Worm (Caenorhabditis elegans): Measurements from ENCODE around the gene clec-141.
A peak's percentile ranks its signal among the peaks of the same experiment; 100 is the strongest.

The clec-141 gene

DNA sequence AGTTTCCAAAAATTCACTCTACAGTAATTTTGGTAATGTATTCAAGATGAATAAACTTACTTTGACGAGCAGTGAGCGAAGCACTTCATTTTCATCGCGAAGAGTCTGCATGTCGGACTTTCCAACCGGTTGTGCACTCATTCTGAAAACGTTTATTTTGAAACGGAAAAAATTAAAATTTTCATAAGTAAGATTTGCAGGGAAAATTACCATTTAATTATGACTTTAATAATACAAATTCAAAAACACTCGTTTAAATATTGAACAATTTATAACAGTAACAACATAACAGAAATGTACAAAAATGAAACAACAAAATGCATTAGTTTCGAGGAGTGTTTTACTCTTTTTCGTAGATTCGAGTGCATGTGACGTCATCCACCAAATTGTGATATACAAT is 5.0 kb upstream of the clec-141 start, which contains the start of the genes EEED8.13 and EEED8.18:
TSS of gene EEED8.13 (minus strand) at position 101 of the 400 bp plus-strand sequence.
TSS of gene EEED8.18 (minus strand) at position 144 of the 400 bp plus-strand sequence.
- TF ChIP-seq sea-1 (GFP tag; conservative IDR thresholded peaks at IDR 0.05) (no peak), pes-1 (GFP tag; IDR thresholded peaks at IDR 0.05) (no peak), tbx-11 (GFP tag; IDR thresholded peaks at IDR 0.05) (no peak), ama-1 (optimal IDR thresholded peaks at IDR 0.05) (no peak), tra-4 (tag; optimal IDR thresholded peaks at IDR 0.05) (no peak), aly-1 (tag; optimal IDR thresholded peaks at IDR 0.05) (no peak), flt-1 (GFP tag; IDR thresholded peaks at IDR 0.05) (no peak), B0310.2 (tag; optimal IDR thresholded peaks at IDR 0.05) (no peak), hnd-1 (tag; optimal IDR thresholded peaks at IDR 0.05) (no peak), F13C5.2 (tag; optimal IDR thresholded peaks at IDR 0.05) (no peak), scrt-1 (GFP tag; IDR thresholded peaks at IDR 0.05) (no peak), tbx-37 (GFP tag; conservative IDR thresholded peaks at IDR 0.05) (no peak), ets-7 (tag; optimal IDR thresholded peaks at IDR 0.05) (no peak), hmbx-1 (tag; optimal IDR thresholded peaks at IDR 0.05) (no peak), ceh-13 (GFP tag; optimal IDR thresholded peaks at IDR 0.05) (no peak), ceh-36 (tag; optimal IDR thresholded peaks at IDR 0.05) (no peak), hmg-4 (GFP tag; optimal IDR thresholded peaks at IDR 0.05) (no peak)

DNA sequence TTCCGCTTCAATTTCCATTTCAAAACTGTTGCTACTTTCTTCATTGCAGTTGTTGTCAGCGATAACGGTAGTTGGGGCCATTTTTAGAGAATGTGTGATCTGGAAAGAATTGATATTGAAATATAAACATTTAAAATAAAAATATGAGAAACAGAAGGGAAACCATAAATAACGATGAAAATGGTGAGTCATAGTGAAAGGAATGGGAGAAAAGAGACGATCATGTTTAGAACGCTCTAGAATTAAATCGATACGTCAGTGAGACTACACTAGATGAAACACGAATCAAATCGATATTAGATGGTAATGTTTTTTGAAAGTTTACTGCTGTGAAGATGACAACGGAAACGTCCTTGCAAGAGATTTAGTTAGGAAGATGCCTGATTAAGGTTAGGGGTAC is 1.5 kb upstream of the clec-141 start, which contains the start of the genes EEED8.12 and EEED8.4:
TSS of gene EEED8.12 (minus strand) at position 101 of the 400 bp plus-strand sequence.
TSS of gene EEED8.4 (plus strand) at position 396 of the 400 bp plus-strand sequence.
- TF ChIP-seq tbx-37 (GFP tag; conservative IDR thresholded peaks at IDR 0.05) (no peak), pes-1 (GFP tag; IDR thresholded peaks at IDR 0.05) (no peak), aly-1 (tag; optimal IDR thresholded peaks at IDR 0.05) (no peak)

DNA sequence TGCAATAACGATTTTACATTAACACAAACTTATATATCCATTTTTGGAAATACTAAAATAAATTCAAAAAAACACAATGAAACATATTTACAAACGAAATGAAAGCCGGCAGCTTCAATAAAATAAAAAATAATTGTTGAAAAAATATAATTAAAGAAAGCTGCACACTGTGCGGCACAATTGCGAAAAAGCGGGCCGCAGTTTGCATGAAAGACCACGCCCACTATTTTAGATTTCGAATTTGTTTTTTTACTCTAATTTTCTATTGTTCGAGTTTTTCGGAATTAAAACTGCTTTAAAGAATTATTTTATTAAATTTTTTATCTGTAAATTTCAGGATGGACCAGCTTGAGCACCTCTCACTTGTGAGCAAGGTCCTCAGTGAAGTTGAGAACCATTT is 8.2 kb downstream of the clec-141 start, which contains the start of gene mog-5:
TSS of gene mog-5 (plus strand) at position 338 of the 400 bp plus-strand sequence.
- TF ChIP-seq ets-7 (tag; optimal IDR thresholded peaks at IDR 0.05) (no peak), tbx-11 (GFP tag; IDR thresholded peaks at IDR 0.05) (peak; percentile 65; the same call in 1 of the 2 replicates), F13C5.2 (tag; optimal IDR thresholded peaks at IDR 0.05) (peak; percentile 83), tra-4 (tag; optimal IDR thresholded peaks at IDR 0.05) (no peak), ceh-13 (GFP tag; optimal IDR thresholded peaks at IDR 0.05) (peak; percentile 9), flt-1 (GFP tag; IDR thresholded peaks at IDR 0.05) (peak; percentile 65), scrt-1 (GFP tag; IDR thresholded peaks at IDR 0.05) (0 out of 2 replicates have a peak, but pooled peaks have one; percentile 46), sea-1 (GFP tag; conservative IDR thresholded peaks at IDR 0.05) (0 out of 2 replicates have a peak, but pooled peaks have one; percentile 55)

DNA sequence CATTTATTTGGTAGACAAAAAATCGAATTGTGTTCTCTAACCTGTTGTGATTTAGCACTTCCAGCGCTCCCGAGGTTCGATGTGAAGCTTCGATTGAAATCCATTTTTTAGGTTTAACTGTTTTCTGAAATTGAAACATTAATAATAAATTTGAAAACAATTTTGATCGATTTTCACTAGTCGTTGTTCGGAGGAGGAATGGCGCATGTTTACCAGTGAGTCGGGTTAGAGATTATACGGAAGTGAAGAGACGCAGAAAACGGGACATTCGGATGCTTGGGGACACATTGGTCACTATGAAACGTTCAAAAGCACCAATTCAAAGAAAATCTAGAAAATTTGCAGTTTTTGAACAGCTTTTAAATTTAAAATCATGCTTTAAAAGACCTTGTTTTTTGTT is 8.7 kb downstream of the clec-141 start, which contains the start of gene fbxl-3:
TSS of gene fbxl-3 (minus strand) at position 124 of the 400 bp plus-strand sequence.
- TF ChIP-seq B0310.2 (tag; optimal IDR thresholded peaks at IDR 0.05), result no peak
- TF ChIP-seq ets-7 (tag; optimal IDR thresholded peaks at IDR 0.05), result no peak
- TF ChIP-seq aly-1 (tag; optimal IDR thresholded peaks at IDR 0.05), result no peak
- TF ChIP-seq flt-1 (GFP tag; IDR thresholded peaks at IDR 0.05), result no peak
- no peak for TF ChIP-seq hmbx-1 (tag; optimal IDR thresholded peaks at IDR 0.05)
- TF ChIP-seq tbx-11 (GFP tag; IDR thresholded peaks at IDR 0.05), result no peak
- no peak for TF ChIP-seq hmg-4 (GFP tag; optimal IDR thresholded peaks at IDR 0.05)
- no peak for TF ChIP-seq sea-1 (GFP tag; conservative IDR thresholded peaks at IDR 0.05)
- TF ChIP-seq ama-1 (optimal IDR thresholded peaks at IDR 0.05), result no peak
- TF ChIP-seq pes-1 (GFP tag; IDR thresholded peaks at IDR 0.05), result no peak
- no peak for TF ChIP-seq ceh-36 (tag; optimal IDR thresholded peaks at IDR 0.05)
- TF ChIP-seq tbx-37 (GFP tag; conservative IDR thresholded peaks at IDR 0.05), result no peak
- TF ChIP-seq ceh-13 (GFP tag; optimal IDR thresholded peaks at IDR 0.05), result no peak
- TF ChIP-seq scrt-1 (GFP tag; IDR thresholded peaks at IDR 0.05), result no peak
- no peak for TF ChIP-seq hnd-1 (tag; optimal IDR thresholded peaks at IDR 0.05)

DNA sequence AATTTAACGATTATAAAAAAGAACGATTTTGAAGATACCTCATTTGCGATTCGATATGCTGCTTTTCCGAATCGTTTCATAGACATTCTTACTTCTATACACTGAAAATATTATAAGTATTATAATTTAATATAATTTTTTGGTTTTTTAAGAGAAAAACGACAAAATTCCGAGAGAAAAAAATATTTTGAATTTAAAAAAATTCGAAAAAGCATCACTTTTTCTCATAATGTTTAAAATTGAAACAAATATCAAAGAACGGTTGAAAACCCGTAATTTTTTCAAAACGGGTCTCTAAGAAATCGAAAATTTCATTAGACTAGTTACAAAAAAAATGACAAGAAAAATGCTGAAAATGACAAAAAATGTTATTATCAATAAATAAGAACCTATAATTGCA is 11.9 kb downstream of the clec-141 start, which contains the start of gene pink-1:
TSS of gene pink-1 (minus strand) at position 101 of the 400 bp plus-strand sequence.
- TF ChIP-seq flt-1 (GFP tag; IDR thresholded peaks at IDR 0.05) (no peak), hnd-1 (tag; optimal IDR thresholded peaks at IDR 0.05) (no peak), F13C5.2 (tag; optimal IDR thresholded peaks at IDR 0.05) (no peak), hmbx-1 (tag; optimal IDR thresholded peaks at IDR 0.05) (no peak), aly-1 (tag; optimal IDR thresholded peaks at IDR 0.05) (no peak), B0310.2 (tag; optimal IDR thresholded peaks at IDR 0.05) (no peak), hmg-4 (GFP tag; optimal IDR thresholded peaks at IDR 0.05) (no peak), ceh-36 (tag; optimal IDR thresholded peaks at IDR 0.05) (no peak), scrt-1 (GFP tag; IDR thresholded peaks at IDR 0.05) (no peak), tbx-37 (GFP tag; conservative IDR thresholded peaks at IDR 0.05) (no peak)

DNA sequence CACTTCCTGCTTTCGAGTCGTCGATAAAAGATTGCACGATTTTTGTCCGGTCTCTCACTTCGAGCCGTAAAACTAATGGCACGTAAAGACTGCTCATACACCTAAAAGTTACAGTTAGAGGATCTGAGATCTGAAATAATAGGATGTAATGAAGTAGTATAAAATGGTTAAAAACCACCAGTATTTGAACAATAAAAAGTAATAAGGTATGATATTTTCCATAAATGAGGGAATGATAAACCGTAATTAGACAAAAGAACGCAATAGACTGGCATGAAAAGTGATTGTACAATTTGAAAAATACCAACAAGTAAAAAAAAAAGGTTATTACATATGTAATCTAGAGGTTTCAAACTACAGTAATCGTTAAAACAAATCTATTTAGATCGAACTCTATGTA is 14.4 kb downstream of the clec-141 start, which contains the start of gene brap-2:
TSS of gene brap-2 (minus strand) at position 101 of the 400 bp plus-strand sequence.
- TF ChIP-seq aly-1 (tag; optimal IDR thresholded peaks at IDR 0.05), result no peak
- TF ChIP-seq B0310.2 (tag; optimal IDR thresholded peaks at IDR 0.05), result no peak
- TF ChIP-seq pes-1 (GFP tag; IDR thresholded peaks at IDR 0.05), result no peak

DNA sequence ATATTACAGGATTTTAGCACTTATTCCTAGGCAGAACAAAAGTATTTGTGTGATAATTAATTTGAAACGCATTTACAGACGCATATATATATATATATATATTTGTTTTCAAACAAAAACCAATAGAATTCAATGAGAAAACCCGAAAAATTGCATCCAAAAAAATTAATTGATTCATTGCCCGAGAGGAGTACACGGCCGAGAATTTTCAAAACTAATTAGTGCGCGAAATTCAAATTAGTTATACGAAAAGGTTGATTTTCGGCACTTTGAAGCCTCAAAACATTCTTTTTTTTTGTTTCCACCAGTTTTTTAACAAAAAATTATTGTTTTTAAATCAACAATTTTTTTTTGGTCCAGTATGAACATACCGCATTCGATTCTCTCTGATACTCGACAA is 16.0 kb downstream of the clec-141 start:
- TF ChIP-seq tbx-37 (GFP tag; conservative IDR thresholded peaks at IDR 0.05) (no peak), F13C5.2 (tag; optimal IDR thresholded peaks at IDR 0.05) (no peak), flt-1 (GFP tag; IDR thresholded peaks at IDR 0.05) (no peak), sea-1 (GFP tag; conservative IDR thresholded peaks at IDR 0.05) (no peak), tbx-11 (GFP tag; IDR thresholded peaks at IDR 0.05) (no peak), aly-1 (tag; optimal IDR thresholded peaks at IDR 0.05) (no peak), pes-1 (GFP tag; IDR thresholded peaks at IDR 0.05) (no peak)

DNA sequence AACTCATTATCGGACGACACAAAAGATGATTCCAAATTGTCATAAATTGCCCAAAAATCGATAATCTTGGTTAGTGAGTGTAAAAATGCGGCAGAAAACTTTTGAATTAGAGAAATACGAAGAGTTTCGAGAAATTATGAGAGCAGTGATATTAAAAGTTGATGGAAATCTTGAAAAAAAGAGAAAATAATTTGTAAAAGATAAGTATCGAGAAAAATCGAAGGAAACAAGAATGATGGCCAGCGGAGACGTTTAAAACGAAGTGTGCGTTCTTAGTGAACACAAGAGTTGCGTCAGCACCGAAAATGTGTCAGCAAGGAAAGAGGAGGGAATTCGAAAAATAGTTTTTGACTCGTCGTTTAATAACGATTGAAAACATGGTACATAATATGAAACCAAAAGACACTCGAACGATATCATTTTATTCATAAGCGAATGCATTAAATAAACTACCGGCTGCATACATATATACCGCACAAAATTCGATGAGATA is 17.6 kb downstream of the clec-141 start, which contains the start of gene ndx-6:
TSS of gene ndx-6 (minus strand) at position 51 of the 493 bp plus-strand sequence.
- TF ChIP-seq pes-1 (GFP tag; IDR thresholded peaks at IDR 0.05) (peak; percentile 66), hmbx-1 (tag; optimal IDR thresholded peaks at IDR 0.05) (peak; percentile 7), hnd-1 (tag; optimal IDR thresholded peaks at IDR 0.05) (no peak), scrt-1 (GFP tag; IDR thresholded peaks at IDR 0.05) (no peak), tbx-37 (GFP tag; conservative IDR thresholded peaks at IDR 0.05) (peak; percentile 45; the same call in 1 of the 2 replicates), ets-7 (tag; optimal IDR thresholded peaks at IDR 0.05) (peak; percentile 20), ceh-36 (tag; optimal IDR thresholded peaks at IDR 0.05) (peak; percentile 30), F13C5.2 (tag; optimal IDR thresholded peaks at IDR 0.05) (peak; percentile 56)

All from whole organism, early embryonic.